Worm (Caenorhabditis elegans): Measurements from ENCODE around the gene C47E12.3.

DNA sequence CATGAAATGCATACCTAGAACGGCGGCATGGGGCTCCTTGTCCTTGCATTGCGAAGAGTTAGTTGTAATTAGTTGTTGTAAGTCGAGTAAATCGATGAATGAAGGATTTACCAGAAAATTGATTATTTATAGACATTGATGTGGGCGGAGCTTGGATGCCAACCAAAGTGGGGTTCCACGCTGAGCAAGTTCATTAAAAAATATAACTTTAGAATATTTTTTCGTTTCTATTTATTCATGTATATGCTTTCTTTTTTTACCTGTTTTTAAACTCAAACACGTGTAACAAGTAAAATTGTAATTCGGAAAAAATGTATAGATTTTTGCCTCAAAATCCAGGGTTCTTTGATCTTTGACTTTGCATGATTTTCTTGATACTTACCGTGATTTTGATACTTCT, 25.9 kb upstream of the C47E12.3 start, which contains the start of gene gipc-2:
- TF ChIP-seq ztf-23 (GFP tag; IDR thresholded peaks at IDR 0.05) (no peak), klf-2 (GFP tag; conservative IDR thresholded peaks at IDR 0.05) (no peak), tab-1 (GFP tag; IDR thresholded peaks at IDR 0.05) (no peak), flt-1 (GFP tag; IDR thresholded peaks at IDR 0.05) (no peak), T22C8.4 (GFP tag; IDR thresholded peaks at IDR 0.05) (no peak), med-1 (GFP tag; optimal IDR thresholded peaks at IDR 0.05; ENCODE audit: insufficient read depth) (no peak), cog-1 (tag; optimal IDR thresholded peaks at IDR 0.05) (no peak)
